Worm (Caenorhabditis elegans) whole organism, mixed stage, embryonic: Measurements from ENCODE around the gene dbt-1.

Experiments used
- flh-1 ChIP-seq: fragments of 200-800 bp; sonication (Bioruptor generic); optimal IDR thresholded peaks from 2 replicates; lab custom pipeline; 2018; ENCODE audit warnings: mild to moderate bottlenecking, missing genetic modification characterization, moderate library complexity, missing compliant biosample characterization
- mab-5 ChIP-seq: fragments of 150-350 bp; optimal IDR thresholded peaks from 2 replicates; lab custom pipeline; 2014; ENCODE audit warnings: missing biosample characterization, missing genetic modification characterization
- nhr-12 ChIP-seq: fragments of 150-350 bp; optimal IDR thresholded peaks from 2 replicates; lab custom pipeline; 2014; ENCODE audit warnings: missing biosample characterization, missing genetic modification characterization
- nhr-237 ChIP-seq: fragments of 150-350 bp; optimal IDR thresholded peaks from 2 replicates; lab custom pipeline; 2014; ENCODE audit warnings: missing biosample characterization, missing genetic modification characterization
- nhr-28 ChIP-seq: fragments of 150-350 bp; optimal IDR thresholded peaks from 2 replicates; lab custom pipeline; 2014; ENCODE audit warnings: missing biosample characterization, missing genetic modification characterization
- nhr-76 ChIP-seq: sonication (generic microtip); optimal IDR thresholded peaks from 2 replicates; lab custom pipeline; 2017; ENCODE audit warnings: missing biosample characterization, missing genetic modification characterization
- snpc-4 ChIP-seq: fragments of 150-350 bp; optimal IDR thresholded peaks from 2 replicates; lab custom pipeline; 2014; ENCODE audit warnings: missing biosample characterization, missing genetic modification characterization
- unc-62 ChIP-seq: fragments of 150-350 bp; optimal IDR thresholded peaks from 2 replicates; lab custom pipeline; 2014; ENCODE audit warnings: missing biosample characterization, missing genetic modification reagents, missing genetic modification characterization
- ztf-11 ChIP-seq: fragments of 150-350 bp; optimal IDR thresholded peaks from 2 replicates; lab custom pipeline; 2014; ENCODE audit warnings: missing biosample characterization, missing genetic modification characterization

DNA sequence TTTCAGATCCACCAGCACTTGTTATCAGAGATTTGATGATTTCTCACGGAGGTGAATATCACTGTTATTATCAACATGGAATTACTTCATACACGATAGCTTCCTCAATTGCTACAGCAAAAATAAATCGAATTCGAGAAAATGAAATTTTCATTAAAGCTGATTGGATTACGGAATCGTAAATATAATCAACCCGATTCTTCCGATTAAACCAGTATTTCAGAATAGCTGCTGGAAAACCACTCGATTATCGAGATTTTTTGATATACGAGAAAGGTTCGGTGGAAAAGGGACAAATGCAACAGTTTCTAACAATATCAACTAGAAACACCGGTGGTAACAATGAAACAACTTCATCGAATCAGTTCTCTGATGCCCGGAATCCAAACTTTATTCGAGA is 43.0 kb downstream of the dbt-1 start:
- TF ChIP-seq nhr-12 (tag; lab: Kevin White, UChicago): no peak
- no peak for TF ChIP-seq flh-1 (GFP tag; lab: Kevin White, UChicago)
- TF ChIP-seq ztf-11 (tag; lab: Kevin White, UChicago): no peak
- no peak for TF ChIP-seq nhr-237 (tag; lab: Kevin White, UChicago)
- no peak for TF ChIP-seq snpc-4
- TF ChIP-seq nhr-76 (tag; lab: Kevin White, UChicago): no peak
- TF ChIP-seq mab-5 (tag; lab: Kevin White, UChicago): no peak
- TF ChIP-seq nhr-28 (tag; lab: Kevin White, UChicago): no peak
- TF ChIP-seq unc-62: no peak
